Worm (Caenorhabditis elegans): ENCODE measurements around the gene T26C11.9.

- TF ChIP-seq ets-7 (tag; optimal IDR thresholded peaks at IDR 0.05): no peak
- TF ChIP-seq hmg-4 (GFP tag; optimal IDR thresholded peaks at IDR 0.05): no peak
- TF ChIP-seq flt-1 (GFP tag; IDR thresholded peaks at IDR 0.05): no peak
- no peak for TF ChIP-seq aly-1 (tag; optimal IDR thresholded peaks at IDR 0.05)
- 0 out of 2 replicates have a peak, but pooled peaks have one; percentile 7 for TF ChIP-seq pes-1 (GFP tag; IDR thresholded peaks at IDR 0.05)
These were observed 34.9 kb upstream of the T26C11.9 start for ce11 chrX:1888445-1889035.

Data from whole organism, early embryonic.